Fruit fly (Drosophila melanogaster): ENCODE data around the gene CG9813.

CG9813 gene

DNA sequence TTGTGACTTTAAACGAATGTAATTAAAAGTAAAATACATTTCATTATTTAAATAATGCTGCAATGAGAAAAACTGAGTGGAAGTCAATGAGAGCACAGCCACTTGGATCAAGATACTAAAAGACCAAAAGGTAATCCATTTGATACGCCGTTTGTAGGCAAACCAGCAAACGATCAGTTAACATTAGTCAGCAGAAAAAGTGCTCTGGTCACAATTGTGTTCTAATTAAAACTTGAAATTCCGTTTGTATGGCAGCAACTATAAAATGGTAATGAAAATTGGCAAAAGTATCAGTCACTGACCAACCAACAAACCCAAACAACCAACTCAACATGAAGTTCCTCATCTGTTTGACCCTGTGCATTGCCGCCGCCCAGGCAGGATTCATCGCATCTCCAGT, 18.0 kb upstream of the CG9813 start, which contains the start of gene CG14377:
Gene CG14377, plus strand, starts transcription at position 301 of the 400 bp plus-strand sequence.
- TF ChIP-seq Vsx2 (GFP tag; optimal IDR thresholded peaks at IDR 0.05; ENCODE audit: partially characterized antibody) (no peak), lola (GFP tag; optimal IDR thresholded peaks at IDR 0.05) (no peak), Dif (GFP tag; optimal IDR thresholded peaks at IDR 0.05; ENCODE audit: partially characterized antibody) (no peak), jim (GFP tag; optimal IDR thresholded peaks at IDR 0.05) (no peak), CG32264 (GFP tag; optimal IDR thresholded peaks at IDR 0.05) (no peak), dl (GFP tag; optimal IDR thresholded peaks at IDR 0.05; ENCODE audit: insufficient read depth in 1 of 2, partially characterized antibody in 2 of 2) (no peak), N (GFP tag; optimal IDR thresholded peaks at IDR 0.05) (no peak), dmrt93B (GFP tag; optimal IDR thresholded peaks at IDR 0.05) (no peak), Hr83 (GFP tag; optimal IDR thresholded peaks at IDR 0.05; ENCODE audit: poor library complexity, severe bottlenecking) (no peak), h (GFP tag; optimal IDR thresholded peaks at IDR 0.05) (no peak), GATAd (GFP tag; optimal IDR thresholded peaks at IDR 0.05) (no peak), Jra (GFP tag; optimal IDR thresholded peaks at IDR 0.05) (no peak), br (GFP tag; optimal IDR thresholded peaks at IDR 0.05) (no peak), brk (GFP tag; optimal IDR thresholded peaks at IDR 0.05) (no peak), tai (GFP tag; optimal IDR thresholded peaks at IDR 0.05) (no peak)

DNA sequence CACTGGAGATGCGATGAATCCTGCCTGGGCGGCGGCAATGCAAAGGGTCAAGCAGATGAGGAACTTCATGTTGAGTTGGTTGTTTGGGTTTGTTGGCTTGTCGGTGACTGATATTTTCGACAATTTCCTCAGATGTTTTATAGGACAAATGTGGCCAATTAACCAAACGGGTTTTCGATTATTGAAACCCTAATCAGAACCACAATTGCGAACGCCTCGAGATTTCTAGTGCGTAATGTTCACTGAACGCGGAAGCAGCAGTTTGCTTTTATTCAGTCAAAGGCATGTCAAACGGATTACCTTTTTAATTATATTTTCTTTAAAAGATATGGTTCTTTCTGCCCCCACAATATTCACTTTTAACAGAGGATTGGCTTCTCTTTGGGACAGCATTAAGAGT, 17.5 kb upstream of the CG9813 start, which contains the start of gene CG14374:
Gene CG14374, minus strand, starts transcription at position 101 of the 400 bp plus-strand sequence.
- no peak for TF ChIP-seq fru (GFP tag; optimal IDR thresholded peaks at IDR 0.05)
- TF ChIP-seq Rel (GFP tag; optimal IDR thresholded peaks at IDR 0.05) = no peak
- no peak for TF ChIP-seq Rel (tag; optimal IDR thresholded peaks at IDR 0.05)
- no peak for TF ChIP-seq Hr78 (GFP tag; optimal IDR thresholded peaks at IDR 0.05)
- TF ChIP-seq Vsx2 (GFP tag; optimal IDR thresholded peaks at IDR 0.05; ENCODE audit: partially characterized antibody) = no peak
- TF ChIP-seq HLH106 (tag; optimal IDR thresholded peaks at IDR 0.05) = no peak
- TF ChIP-seq dl (GFP tag; optimal IDR thresholded peaks at IDR 0.05; ENCODE audit: insufficient read depth in 1 of 2, partially characterized antibody in 2 of 2) = no peak
- TF ChIP-seq psq (GFP tag; optimal IDR thresholded peaks at IDR 0.05) = no peak
- no peak for TF ChIP-seq Myc (optimal IDR thresholded peaks at IDR 0.05)
- no peak for TF ChIP-seq Abd-B (GFP tag; optimal IDR thresholded peaks at IDR 0.05)
- TF ChIP-seq GATAd (GFP tag; optimal IDR thresholded peaks at IDR 0.05) = no peak
- TF ChIP-seq tai (GFP tag; optimal IDR thresholded peaks at IDR 0.05) = no peak
- no peak for TF ChIP-seq Dif (GFP tag; optimal IDR thresholded peaks at IDR 0.05; ENCODE audit: partially characterized antibody)
- TF ChIP-seq brk (GFP tag; optimal IDR thresholded peaks at IDR 0.05) = no peak
- no peak for TF ChIP-seq woc (GFP tag; optimal IDR thresholded peaks at IDR 0.05)
- no peak for TF ChIP-seq CG32264 (GFP tag; optimal IDR thresholded peaks at IDR 0.05)
- no peak for TF ChIP-seq ey (GFP tag; optimal IDR thresholded peaks at IDR 0.05)
- no peak for TF ChIP-seq Mio (GFP tag; optimal IDR thresholded peaks at IDR 0.05)
- no peak for TF ChIP-seq sage (GFP tag; optimal IDR thresholded peaks at IDR 0.05)
- TF ChIP-seq usp (GFP tag; optimal IDR thresholded peaks at IDR 0.05) = no peak
- no peak for TF ChIP-seq CG9705 (GFP tag; optimal IDR thresholded peaks at IDR 0.05)

DNA sequence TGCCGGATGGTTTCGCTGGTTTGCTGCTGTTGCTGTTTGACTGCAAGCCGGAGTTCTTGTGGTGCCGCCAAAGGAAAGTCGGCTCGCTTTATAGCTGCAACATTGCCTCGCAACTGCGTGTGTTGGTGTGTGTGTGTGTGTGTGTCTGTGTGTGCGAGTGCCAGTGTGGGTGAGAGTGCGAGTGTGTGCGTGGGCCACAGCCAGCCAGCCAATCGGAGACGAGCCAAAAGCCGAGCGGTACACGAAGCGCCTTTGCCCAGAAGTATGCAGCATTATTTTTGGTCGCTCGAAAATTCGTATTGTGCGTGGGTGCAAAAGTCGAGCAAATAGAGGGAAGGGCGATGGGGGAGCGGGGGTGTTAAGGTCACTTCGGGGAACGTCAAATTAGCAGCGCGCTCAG, 15.6 kb upstream of the CG9813 start, which contains the start of gene CCHa2:
Gene CCHa2, minus strand, starts transcription at position 65 of the 400 bp plus-strand sequence.
- TF ChIP-seq br (GFP tag; optimal IDR thresholded peaks at IDR 0.05) (no peak), Dfd (GFP tag; optimal IDR thresholded peaks at IDR 0.05) (peak; percentile 54), fru (GFP tag; optimal IDR thresholded peaks at IDR 0.05) (no peak), Hr83 (GFP tag; optimal IDR thresholded peaks at IDR 0.05; ENCODE audit: poor library complexity, severe bottlenecking) (no peak)

DNA sequence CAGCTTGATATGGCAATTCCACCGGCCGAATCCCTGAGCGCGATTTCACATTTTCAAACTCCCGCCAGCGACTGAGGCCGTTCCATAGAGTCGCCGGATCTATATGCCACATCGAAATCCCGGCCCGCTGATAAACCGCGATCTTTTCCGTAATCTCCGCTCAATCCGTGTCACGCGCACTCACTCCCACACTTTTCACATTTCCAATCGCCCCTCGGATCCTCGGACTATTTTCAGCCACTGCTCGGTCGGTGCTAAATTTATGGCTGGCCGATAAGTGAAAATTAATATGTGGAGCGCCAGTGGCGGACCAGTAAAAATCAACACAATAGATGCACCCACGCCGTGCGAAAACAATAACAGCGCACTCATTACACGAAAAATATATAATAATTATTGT, 13.4 kb upstream of the CG9813 start:
- no peak for TF ChIP-seq foxo (GFP tag; optimal IDR thresholded peaks at IDR 0.05)
- TF ChIP-seq pan (optimal IDR thresholded peaks at IDR 0.05) = no peak
- no peak for TF ChIP-seq Myc (optimal IDR thresholded peaks at IDR 0.05)
- TF ChIP-seq h (GFP tag; optimal IDR thresholded peaks at IDR 0.05) = no peak
- TF ChIP-seq rgr (GFP tag; optimal IDR thresholded peaks at IDR 0.05) = no peak
- no peak for TF ChIP-seq Jra (GFP tag; optimal IDR thresholded peaks at IDR 0.05)
- TF ChIP-seq Vsx2 (GFP tag; optimal IDR thresholded peaks at IDR 0.05; ENCODE audit: partially characterized antibody) = no peak
- TF ChIP-seq dsf (GFP tag; optimal IDR thresholded peaks at IDR 0.05; ENCODE audit: borderline replicate concordance) = no peak
- TF ChIP-seq N (GFP tag; optimal IDR thresholded peaks at IDR 0.05) = no peak
- no peak for TF ChIP-seq lola (GFP tag; optimal IDR thresholded peaks at IDR 0.05)
- TF ChIP-seq Sp1 (GFP tag; optimal IDR thresholded peaks at IDR 0.05) = no peak

All from whole organism, wandering third instar larva.